Fruit fly (Drosophila melanogaster) whole organism, embryonic: ENCODE measurements around the gene CG10621.

ENCODE experiments used
- Atf-2 ChIP-seq: fragments of 200-800 bp; sonication (Bioruptor generic); optimal IDR thresholded peaks from 2 replicates; lab custom pipeline; 2016; ENCODE audit warnings: missing biosample characterization, missing genetic modification characterization
- Bgb ChIP-seq: fragments of 200-800 bp; sonication (Bioruptor generic); IDR thresholded peaks from 2 replicates; pipeline ENCODE4 v1.3.6; 2022; ENCODE audit warnings: missing biosample characterization, missing genetic modification characterization; ENCODE audit not compliant: partially characterized antibody
- Blimp-1 ChIP-seq: fragments of 200-800 bp; sonication (Bioruptor generic); optimal IDR thresholded peaks from 3 replicates; lab custom pipeline; 2018; ENCODE audit warnings: missing biosample characterization, missing genetic modification characterization, mild to moderate bottlenecking, moderate library complexity, missing genetic modification reagents
- CG10462 ChIP-seq: fragments of 200-800 bp; sonication (Bioruptor generic); optimal IDR thresholded peaks from 2 replicates; lab custom pipeline; 2016; ENCODE audit warnings: missing biosample characterization, missing genetic modification characterization
- CG10654 ChIP-seq: fragments of 200-800 bp; sonication (Bioruptor generic); optimal IDR thresholded peaks from 2 replicates; lab custom pipeline; 2016; ENCODE audit warnings: missing biosample characterization, missing genetic modification characterization
- CG11504 ChIP-seq: fragments of 200-800 bp; sonication (Bioruptor generic); optimal IDR thresholded peaks from 3 replicates; lab custom pipeline; 2019; ENCODE audit warnings: missing biosample characterization, mild to moderate bottlenecking, missing genetic modification characterization, moderate library complexity
- CG12391 ChIP-seq: fragments of 200-800 bp; sonication (Bioruptor generic); optimal IDR thresholded peaks from 3 replicates; lab custom pipeline; 2018; ENCODE audit warnings: missing biosample characterization, mild to moderate bottlenecking, missing genetic modification characterization, moderate library complexity
- CG12744 ChIP-seq: fragments of 200-800 bp; sonication (Bioruptor generic); optimal IDR thresholded peaks from 2 replicates; lab custom pipeline; 2016; ENCODE audit warnings: missing biosample characterization, missing genetic modification characterization
- CG2678 ChIP-seq: fragments of 200-800 bp; sonication (Bioruptor generic); optimal IDR thresholded peaks from 3 replicates; lab custom pipeline; 2019; ENCODE audit warnings: missing biosample characterization, mild to moderate bottlenecking, missing genetic modification characterization, moderate library complexity
- CG5180 ChIP-seq: fragments of 200-800 bp; sonication (Bioruptor generic); optimal IDR thresholded peaks from 3 replicates; lab custom pipeline; 2017; ENCODE audit warnings: missing biosample characterization, missing genetic modification characterization, mild to moderate bottlenecking, moderate library complexity, missing genetic modification reagents
- CG6791 ChIP-seq: fragments of 200-800 bp; sonication (Bioruptor generic); IDR thresholded peaks from 3 replicates; pipeline ENCODE4 v1.3.6; 2022; ENCODE audit warnings: missing biosample characterization, missing genetic modification characterization; ENCODE audit not compliant: partially characterized antibody
- CG8281 ChIP-seq: fragments of 200-800 bp; sonication (Bioruptor generic); optimal IDR thresholded peaks from 2 replicates; lab custom pipeline; 2018; ENCODE audit warnings: missing biosample characterization, mild to moderate bottlenecking, missing genetic modification characterization, moderate library complexity
- CG8478 ChIP-seq: fragments of >200 bp; optimal IDR thresholded peaks from 2 replicates; lab custom pipeline; 2018
- CG9727 ChIP-seq: fragments of 200-800 bp; sonication (Bioruptor generic); optimal IDR thresholded peaks from 3 replicates; lab custom pipeline; 2017; ENCODE audit warnings: missing biosample characterization, mild to moderate bottlenecking, missing genetic modification characterization
- CG9876 ChIP-seq: fragments of 200-800 bp; sonication (Bioruptor generic); optimal IDR thresholded peaks from 2 replicates; lab custom pipeline; 2016; ENCODE audit warnings: missing biosample characterization, missing genetic modification characterization
- CoRest ChIP-seq: fragments of 200-800 bp; sonication (Bioruptor generic); optimal IDR thresholded peaks from 3 replicates; lab custom pipeline; 2018; ENCODE audit warnings: missing biosample characterization, mild to moderate bottlenecking, missing genetic modification characterization, moderate library complexity
- D19A ChIP-seq: fragments of 200-800 bp; optimal IDR thresholded peaks from 3 replicates; lab custom pipeline; 2019; ENCODE audit warnings: missing biosample characterization, mild to moderate bottlenecking, missing genetic modification characterization, moderate library complexity
- Drgx ChIP-seq: fragments of 200-800 bp; sonication (Bioruptor generic); IDR thresholded peaks from 2 replicates; pipeline ENCODE4 v1.3.6; 2022; ENCODE audit warnings: missing biosample characterization, missing genetic modification characterization
- Ets65A ChIP-seq: fragments of 200-800 bp; sonication (Bioruptor generic); peaks from one replicate; lab custom pipeline; 2016; ENCODE audit warnings: missing biosample characterization, missing genetic modification characterization
- GATAe ChIP-seq: fragments of 200-800 bp; sonication (Bioruptor generic); conservative IDR thresholded peaks from 2 replicates; pipeline ENCODE4 v1.3.6; 2022; ENCODE audit warnings: missing biosample characterization, missing genetic modification characterization
- Med ChIP-seq: fragments of 200-800 bp; sonication (Bioruptor generic); peaks from one replicate; lab custom pipeline; 2016; ENCODE audit warnings: missing biosample characterization, missing genetic modification characterization, mild to moderate bottlenecking, inconsistent platforms, moderate library complexity
- Rx ChIP-seq: fragments of 200-800 bp; sonication (Bioruptor generic); IDR thresholded peaks from 2 replicates; pipeline ENCODE4 v1.3.6; 2022; ENCODE audit warnings: missing biosample characterization, missing genetic modification characterization
- Spps ChIP-seq: fragments of 200-800 bp; sonication (Bioruptor generic); optimal IDR thresholded peaks from 2 replicates; lab custom pipeline; 2018; ENCODE audit warnings: missing biosample characterization, mild to moderate bottlenecking, missing genetic modification characterization
- Sry-β ChIP-seq: fragments of 200-800 bp; sonication (Bioruptor generic); optimal IDR thresholded peaks from 2 replicates; lab custom pipeline; 2018; ENCODE audit warnings: missing biosample characterization, mild to moderate bottlenecking, missing genetic modification characterization, moderate library complexity
- ap ChIP-seq: fragments of 200-800 bp; sonication (Bioruptor generic); IDR thresholded peaks from 2 replicates; pipeline ENCODE4 v1.3.6; 2022; ENCODE audit warnings: missing biosample characterization, missing genetic modification characterization
- ci ChIP-seq: fragments of 200-800 bp; sonication (Bioruptor generic); IDR thresholded peaks from 3 replicates; pipeline ENCODE4 v1.3.6; 2022; ENCODE audit warnings: missing biosample characterization, missing genetic modification characterization
- crol ChIP-seq: fragments of 200-800 bp; sonication (Bioruptor generic); IDR thresholded peaks from 2 replicates; pipeline ENCODE4 v1.3.6; 2022; ENCODE audit warnings: missing biosample characterization, missing genetic modification characterization
- dpn ChIP-seq, 2 experiments: fragments of 200-800 bp; sonication (Bioruptor generic); optimal IDR thresholded peaks; 3 replicates each; lab custom pipeline; 2016; ENCODE audit warnings: missing biosample characterization in 2 of 2, missing genetic modification characterization in 2 of 2
- ewg ChIP-seq: fragments of 200-800 bp; sonication (Bioruptor generic); optimal IDR thresholded peaks from 3 replicates; lab custom pipeline; 2017; ENCODE audit warnings: mild to moderate bottlenecking, missing biosample characterization, missing genetic modification reagents, missing genetic modification characterization
- exex ChIP-seq: fragments of 200-800 bp; sonication (Bioruptor generic); optimal IDR thresholded peaks from 4 replicates; lab custom pipeline; 2018; ENCODE audit warnings: missing biosample characterization, mild to moderate bottlenecking, missing genetic modification characterization, moderate library complexity
- fd102C ChIP-seq: fragments of 200-800 bp; sonication (Bioruptor generic); optimal IDR thresholded peaks from 2 replicates; lab custom pipeline; 2018; ENCODE audit warnings: missing biosample characterization, mild to moderate bottlenecking, missing genetic modification characterization, moderate library complexity
- gem ChIP-seq: fragments of 200-800 bp; sonication (Bioruptor generic); optimal IDR thresholded peaks from 2 replicates; lab custom pipeline; 2019; ENCODE audit warnings: missing biosample characterization, mild to moderate bottlenecking, missing genetic modification characterization, moderate library complexity
- hb ChIP-seq: fragments of 200-800 bp; sonication (Bioruptor generic); IDR thresholded peaks from 3 replicates; pipeline ENCODE4 v1.3.6; 2022; ENCODE audit warnings: missing biosample characterization, missing genetic modification characterization; ENCODE audit not compliant: partially characterized antibody
- insv ChIP-seq, 2 experiments: fragments of 200-800 bp; sonication (Bioruptor generic); optimal IDR thresholded peaks; 3 replicates each; lab custom pipeline; 2016 to 2018; ENCODE audit warnings: missing biosample characterization in 2 of 2, missing genetic modification characterization in 2 of 2
- nmo ChIP-seq: fragments of 200-800 bp; sonication (Bioruptor generic); optimal IDR thresholded peaks from 2 replicates; lab custom pipeline; 2018; ENCODE audit warnings: missing biosample characterization, mild to moderate bottlenecking, missing genetic modification characterization, moderate library complexity
- otp ChIP-seq: fragments of 200-800 bp; sonication (Bioruptor generic); IDR thresholded peaks from 3 replicates; pipeline ENCODE4, ENCODE4 v1.3.6; 2022; ENCODE audit warnings: missing biosample characterization, missing genetic modification characterization
- pnt ChIP-seq: fragments of 200-800 bp; sonication (Bioruptor generic); optimal IDR thresholded peaks from 3 replicates; lab custom pipeline; 2016; ENCODE audit warnings: missing biosample characterization, missing genetic modification characterization
- sens ChIP-seq: fragments of 200-800 bp; sonication (Bioruptor generic); peaks from one replicate; lab custom pipeline; 2016; ENCODE audit warnings: missing biosample characterization, missing genetic modification characterization
- tap ChIP-seq: fragments of 200-800 bp; optimal IDR thresholded peaks from 3 replicates; lab custom pipeline; 2019; ENCODE audit warnings: missing biosample characterization, mild to moderate bottlenecking, missing genetic modification characterization, moderate library complexity
- tll ChIP-seq, 2 experiments: fragments of 200-800 bp in 1 of 2; fragments of >200 bp in 1 of 2; sonication (Bioruptor generic) in 1 of 2; optimal IDR thresholded peaks; 2 replicates each; lab custom pipeline; 2017 to 2019; ENCODE audit warnings: missing biosample characterization in 2 of 2, missing genetic modification characterization in 2 of 2, mild to moderate bottlenecking in 1 of 2, moderate library complexity in 1 of 2
- ttk ChIP-seq: fragments of 200-800 bp; sonication (Bioruptor generic); IDR thresholded peaks from 2 replicates; pipeline ENCODE4 v2.1.2; 2022; ENCODE audit warnings: missing biosample characterization, missing genetic modification characterization
- tup ChIP-seq: fragments of 200-800 bp; sonication (Bioruptor generic); optimal IDR thresholded peaks from 2 replicates; lab custom pipeline; 2016; ENCODE audit warnings: missing biosample characterization, mild to moderate bottlenecking, missing genetic modification characterization, moderate library complexity
- vvl ChIP-seq: fragments of 200-800 bp; sonication (Bioruptor generic); IDR thresholded peaks from 2 replicates; pipeline ENCODE4 v1.3.6; 2022; ENCODE audit warnings: missing biosample characterization, missing genetic modification characterization
- zen ChIP-seq: fragments of 200-800 bp; sonication (Bioruptor generic); optimal IDR thresholded peaks from 3 replicates; lab custom pipeline; 2018; ENCODE audit warnings: missing biosample characterization, mild to moderate bottlenecking, missing genetic modification characterization, moderate library complexity

CG10621 gene

DNA sequence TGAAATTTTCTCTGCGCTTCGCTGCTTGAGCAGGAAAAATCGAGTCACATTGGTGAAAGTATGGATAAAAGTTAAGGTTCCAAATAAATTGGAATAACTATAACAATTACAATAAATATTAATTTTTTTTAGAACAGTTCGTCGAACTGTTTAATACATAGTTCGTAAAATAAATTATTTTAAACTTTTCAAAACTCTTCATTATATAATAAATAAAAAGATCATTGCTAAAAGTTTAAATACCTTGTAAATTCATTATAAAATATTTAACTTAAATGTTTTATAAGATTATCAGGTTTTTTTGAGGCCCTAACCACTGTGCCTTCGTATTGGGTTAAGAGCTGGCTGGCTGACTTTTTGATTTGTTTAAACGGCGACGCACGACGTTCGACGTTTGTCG, 34.8 kb downstream of the CG10621 start (continued):
- TF ChIP-seq D19A (tag; lab: Kevin White, UChicago) (peak; percentile 18), sens (GFP tag; lab: Kevin White, UChicago) (peak; percentile 47), ap (no peak), CG11504 (peak; percentile 62), CG2678 (tag; lab: Kevin White, UChicago) (peak; percentile 52), CG9727 (GFP tag; lab: Kevin White, UChicago) (peak; percentile 28), Blimp-1 (GFP tag; lab: Kevin White, UChicago) (peak; percentile 62), CG9876 (GFP tag; lab: Kevin White, UChicago) (no peak), Spps (tag; lab: Kevin White, UChicago) (peak; percentile 23), tap (tag; lab: Kevin White, UChicago) (peak; percentile 24)

- TF ChIP-seq zen (tag; lab: Kevin White, UChicago): peak; percentile 5
- TF ChIP-seq fd102C (GFP tag; lab: Kevin White, UChicago): peak; percentile 69
- peak; percentile 73 for TF ChIP-seq Ets65A (GFP tag; lab: Kevin White, UChicago)
- TF ChIP-seq tll (GFP tag; optimal IDR thresholded peaks at IDR 0.05; lab: Kevin White, UChicago): peak in 1 of 2 experiments; percentile 83
- 0 out of 3 replicates have a peak, but pooled peaks have one; percentile 15 for TF ChIP-seq hb
- no peak for TF ChIP-seq exex (tag; lab: Kevin White, UChicago)
- TF ChIP-seq, all 482 proteins: peak for 5
Measured at dm6 chr2L:18917584-18917983, 36.6 kb downstream of the CG10621 start.

- TF ChIP-seq ewg (GFP tag; lab: Kevin White, UChicago): no peak
- peak; percentile 92 for TF ChIP-seq CG8281
Measured at dm6 chr2L:18914829-18915228, 39.4 kb downstream of the CG10621 start.

DNA sequence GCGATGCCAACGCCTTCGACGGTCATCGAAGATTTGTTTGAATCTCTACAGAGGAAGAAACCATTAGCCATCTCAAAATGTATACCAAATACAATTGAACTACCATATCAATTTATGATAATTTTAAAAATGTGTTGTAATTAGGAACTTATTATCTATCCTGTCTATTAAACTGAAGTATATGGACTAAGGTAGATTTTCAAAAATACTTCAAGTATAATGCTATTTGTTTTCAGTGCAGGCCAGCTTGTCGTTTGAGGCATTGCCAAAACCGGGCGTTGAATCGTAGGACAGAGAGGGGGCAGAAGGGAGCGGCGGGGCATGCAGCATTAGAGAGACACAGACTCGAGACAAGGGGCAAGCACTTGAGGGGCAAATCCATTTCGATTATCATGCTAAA, 46.7 kb downstream of the CG10621 start:
- TF ChIP-seq crol (GFP tag; lab: Robert Waterston, UW) (peak; percentile 55), Ets65A (GFP tag; lab: Kevin White, UChicago) (peak; percentile 53), Bgb (GFP tag; lab: Robert Waterston, UW) (no peak), tap (tag; lab: Kevin White, UChicago) (no peak), nmo (GFP tag; lab: Kevin White, UChicago) (peak; percentile 10), ci (GFP tag; lab: Robert Waterston, UW) (no peak), CG6791 (no peak), sens (GFP tag; lab: Kevin White, UChicago) (peak; percentile 34), vvl (GFP tag; lab: Robert Waterston, UW) (no peak), Med (GFP tag; lab: Kevin White, UChicago) (peak; percentile 4), gem (tag; lab: Kevin White, UChicago) (peak; percentile 1), tup (GFP tag; lab: Kevin White, UChicago) (peak; percentile 7), Drgx (GFP tag; lab: Robert Waterston, UW) (0 out of 2 replicates have a peak, but pooled peaks have one; percentile 56), CG11504 (peak; percentile 19), ttk (GFP tag; lab: Robert Waterston, UW) (0 out of 2 replicates have a peak, but pooled peaks have one; percentile 23)
- TF ChIP-seq, all 482 proteins: peak for 10

dm6 chr2L:18906615-18907014, 47.6 kb downstream of the CG10621 start:
- TF ChIP-seq CG8478 (lab: Kevin White, UChicago) (no peak), CG6791 (no peak), CG10462 (GFP tag; lab: Kevin White, UChicago) (no peak), Sry-β (GFP tag; lab: Kevin White, UChicago) (no peak), otp (GFP tag; lab: Robert Waterston, UW) (no peak), GATAe (GFP tag; lab: Robert Waterston, UW) (no peak), Atf-2 (GFP tag; lab: Kevin White, UChicago) (no peak), CG5180 (no peak), dpn (GFP tag; optimal IDR thresholded peaks at IDR 0.05; lab: Kevin White, UChicago) (no peak), insv (GFP tag; optimal IDR thresholded peaks at IDR 0.05; lab: Kevin White, UChicago) (no peak), pnt (GFP tag; lab: Kevin White, UChicago) (no peak), CG10654 (GFP tag; lab: Kevin White, UChicago) (peak; percentile 19), CoRest (peak; percentile 31), CG12391 (no peak), Rx (GFP tag; lab: Robert Waterston, UW) (no peak), CG12744 (GFP tag; lab: Kevin White, UChicago) (no peak)
